Fruit fly (Drosophila melanogaster): ENCODE data around the gene CG8534.
A peak's percentile ranks its signal among the peaks of the same experiment; 100 is the strongest.

CG8534 gene

dm6 chr3R:9793018-9793417 is 19.5 kb upstream of the CG8534 start, which contains the start of gene CG8516 (continued):
- peak; percentile 95 for TF ChIP-seq Myb (GFP tag; optimal IDR thresholded peaks at IDR 0.05)
- TF ChIP-seq Rfx (GFP tag; IDR thresholded peaks at IDR 0.05), result peak; percentile 33; the same call in 1 of the 2 replicates
- TF ChIP-seq CG3847 (GFP tag; IDR thresholded peaks at IDR 0.05), result peak; percentile 37; the same call in 1 of the 2 replicates
- TF ChIP-seq Usf (GFP tag; optimal IDR thresholded peaks at IDR 0.05), result no peak
- peak; percentile 70 for TF ChIP-seq Med (GFP tag)
- TF ChIP-seq bigmax (GFP tag; optimal IDR thresholded peaks at IDR 0.05), result peak; percentile 38
- TF ChIP-seq PHDP (tag; optimal IDR thresholded peaks at IDR 0.05), result peak; percentile 6
- TF ChIP-seq vvl (GFP tag; IDR thresholded peaks at IDR 0.05), result peak; percentile 32; the same call in 1 of the 2 replicates
- TF ChIP-seq zfh1 (GFP tag; IDR thresholded peaks at IDR 0.05), result no peak
- TF ChIP-seq CG2712 (tag; optimal IDR thresholded peaks at IDR 0.05), result peak; percentile 30
- TF ChIP-seq Atf6 (GFP tag; IDR thresholded peaks at IDR 0.05), result no peak
- peak; percentile 33 for TF ChIP-seq Lhr (GFP tag; optimal IDR thresholded peaks at IDR 0.05)
- TF ChIP-seq trem (tag; optimal IDR thresholded peaks at IDR 0.05), result peak; percentile 60
- peak; percentile 53 for TF ChIP-seq CoRest (tag; optimal IDR thresholded peaks at IDR 0.05)
- peak; percentile 74 for TF ChIP-seq MESR4 (GFP tag; optimal IDR thresholded peaks at IDR 0.05)
- TF ChIP-seq CG18262 (tag; optimal IDR thresholded peaks at IDR 0.05), result peak; percentile 5
- peak; percentile 93 for TF ChIP-seq gfzf (GFP tag; optimal IDR thresholded peaks at IDR 0.05)
- TF ChIP-seq Hr39 (optimal IDR thresholded peaks at IDR 0.05), result no peak
- no peak for TF ChIP-seq TFAM (GFP tag; optimal IDR thresholded peaks at IDR 0.05)
- peak; percentile 34; the same call in 1 of the 2 replicates for TF ChIP-seq CG32532 (GFP tag; IDR thresholded peaks at IDR 0.05)
- no peak for TF ChIP-seq CG6813 (GFP tag; optimal IDR thresholded peaks at IDR 0.05)
- peak; percentile 0 for TF ChIP-seq Meics (GFP tag; optimal IDR thresholded peaks at IDR 0.05)
- TF ChIP-seq CG4360 (GFP tag; IDR thresholded peaks at IDR 0.05), result peak; percentile 90
- peak; percentile 39 for TF ChIP-seq CG17829 (tag; optimal IDR thresholded peaks at IDR 0.05)
- 0 out of 2 replicates have a peak, but pooled peaks have one; percentile 39 for TF ChIP-seq bowl (GFP tag; IDR thresholded peaks at IDR 0.05)
- TF ChIP-seq Aef1 (GFP tag; IDR thresholded peaks at IDR 0.05), result peak; percentile 67
- TF ChIP-seq h (optimal IDR thresholded peaks at IDR 0.05), result no peak
- TF ChIP-seq Pdp1 (GFP tag; optimal IDR thresholded peaks at IDR 0.05), result peak in 1 of 2 experiments; percentile 53
- TF ChIP-seq CG17912 (GFP tag; optimal IDR thresholded peaks at IDR 0.05), result peak; percentile 0
- no peak for TF ChIP-seq B-H1 (GFP tag; IDR thresholded peaks at IDR 0.05)
- peak; percentile 20; the same call in 1 of the 2 replicates for TF ChIP-seq unc-4 (GFP tag; IDR thresholded peaks at IDR 0.05; ENCODE audit: partially characterized antibody)
- peak; percentile 13 for TF ChIP-seq Atf3 (GFP tag; optimal IDR thresholded peaks at IDR 0.05)
- TF ChIP-seq HLH54F (GFP tag; optimal IDR thresholded peaks at IDR 0.05), result no peak
- TF ChIP-seq usp (GFP tag; optimal IDR thresholded peaks at IDR 0.05), result no peak
- TF ChIP-seq CG9932 (GFP tag; IDR thresholded peaks at IDR 0.05), result peak; percentile 37; the same call in 1 of the 2 replicates
- no peak for TF ChIP-seq CG9876 (GFP tag; optimal IDR thresholded peaks at IDR 0.05)
- peak; percentile 81 for TF ChIP-seq MBD-R2 (GFP tag; IDR thresholded peaks at IDR 0.05)
- no peak for TF ChIP-seq Doc2 (GFP tag; IDR thresholded peaks at IDR 0.05)
- no peak for TF ChIP-seq sna (GFP tag; IDR thresholded peaks at IDR 0.05; ENCODE audit: partially characterized antibody)
- TF ChIP-seq MTF-1 (GFP tag; optimal IDR thresholded peaks at IDR 0.05; ENCODE audit: borderline replicate concordance), result peak; percentile 2
- peak; percentile 93 for TF ChIP-seq CG9797 (GFP tag; optimal IDR thresholded peaks at IDR 0.05)
- TF ChIP-seq sens (GFP tag), result peak; percentile 68
- TF ChIP-seq CG2120 (GFP tag; optimal IDR thresholded peaks at IDR 0.05), result peak; percentile 41
- TF ChIP-seq CG12391 (tag; optimal IDR thresholded peaks at IDR 0.05), result peak; percentile 33
- no peak for TF ChIP-seq lov (optimal IDR thresholded peaks at IDR 0.05)
- no peak for TF ChIP-seq lov (GFP tag; IDR thresholded peaks at IDR 0.05)
- TF ChIP-seq Ets97D (GFP tag; optimal IDR thresholded peaks at IDR 0.05), result peak; percentile 43
- TF ChIP-seq CG17361 (GFP tag; IDR thresholded peaks at IDR 0.05), result 0 out of 3 replicates have a peak, but pooled peaks have one; percentile 15
- peak; percentile 91 for TF ChIP-seq CG4617 (GFP tag; optimal IDR thresholded peaks at IDR 0.05; ENCODE audit: borderline replicate concordance)

Measured in whole organism, embryonic.